Fruit fly (Drosophila melanogaster) whole organism, wandering third instar larva: Measurements from ENCODE around the gene CG9777.

Source experiments
- Abd-B ChIP-seq: fragments of >200 bp; optimal IDR thresholded peaks from 2 replicates; lab custom pipeline; 2017; ENCODE audit warnings: missing biosample characterization, missing genetic modification characterization
- CrebA ChIP-seq: fragments of 200-800 bp; sonication (Bioruptor generic); optimal IDR thresholded peaks from 2 replicates; lab custom pipeline; 2016; ENCODE audit warnings: missing biosample characterization, mild to moderate bottlenecking, missing genetic modification characterization, borderline replicate concordance
- Dif ChIP-seq: fragments of 200-275, 200-300 bp; sonication (Bioruptor generic); optimal IDR thresholded peaks from 2 replicates; lab custom pipeline; 2018; ENCODE audit warnings: missing biosample characterization, missing genetic modification characterization; ENCODE audit not compliant: partially characterized antibody
- GATAd ChIP-seq: sonication (Bioruptor generic); optimal IDR thresholded peaks from 2 replicates; lab custom pipeline; 2016; ENCODE audit warnings: missing biosample characterization, missing genetic modification characterization
- HLH106 ChIP-seq: fragments of 200-800 bp; optimal IDR thresholded peaks from 3 replicates; lab custom pipeline; 2019; ENCODE audit warnings: missing biosample characterization, mild to moderate bottlenecking, missing genetic modification characterization, moderate library complexity
- Hnf4 ChIP-seq: fragments of 200-800 bp; sonication (Bioruptor generic); optimal IDR thresholded peaks from 2 replicates; lab custom pipeline; 2016; ENCODE audit warnings: missing biosample characterization, mild to moderate bottlenecking, missing genetic modification characterization
- Jra ChIP-seq: sonication (Bioruptor generic); optimal IDR thresholded peaks from 2 replicates; lab custom pipeline; 2016; ENCODE audit warnings: missing biosample characterization, missing genetic modification characterization
- N ChIP-seq: fragments of >200 bp; optimal IDR thresholded peaks from 2 replicates; lab custom pipeline; 2018; ENCODE audit warnings: missing biosample characterization, missing external identifiers, missing genetic modification characterization
- OdsH ChIP-seq: fragments of 200-800 bp; sonication (Bioruptor generic); optimal IDR thresholded peaks from 2 replicates; lab custom pipeline; 2016; ENCODE audit warnings: missing biosample characterization, mild to moderate bottlenecking, missing genetic modification characterization
- Rel ChIP-seq, 2 experiments: fragments of 200-800 bp; sonication (Bioruptor generic) in 1 of 2; optimal IDR thresholded peaks; 2 replicates in 1 of 2; 3 replicates in 1 of 2; lab custom pipeline; 2016 to 2019; ENCODE audit warnings: mild to moderate bottlenecking in 2 of 2, missing biosample characterization in 2 of 2, missing genetic modification characterization in 2 of 2, moderate library complexity in 1 of 2
- Sp1 ChIP-seq: fragments of 200-800 bp; sonication (Bioruptor generic); optimal IDR thresholded peaks from 3 replicates; lab custom pipeline; 2019; ENCODE audit warnings: missing biosample characterization, mild to moderate bottlenecking, missing genetic modification characterization, moderate library complexity
- Vsx2 ChIP-seq: fragments of 200-300, 225-300 bp; sonication (Bioruptor generic); optimal IDR thresholded peaks from 2 replicates; lab custom pipeline; 2018; ENCODE audit warnings: missing biosample characterization, missing genetic modification characterization; ENCODE audit not compliant: partially characterized antibody
- br ChIP-seq: fragments of 200-800 bp; sonication (Bioruptor generic); optimal IDR thresholded peaks from 2 replicates; lab custom pipeline; 2016; ENCODE audit warnings: missing biosample characterization, missing genetic modification characterization
- dl ChIP-seq, 2 experiments: fragments of 175-275, 200-275 bp in 1 of 2; fragments of 200-275 bp in 1 of 2; sonication (Bioruptor generic); optimal IDR thresholded peaks; lab custom pipeline; 2018; ENCODE audit warnings: mild to moderate bottlenecking in 2 of 2, missing biosample characterization in 2 of 2, missing genetic modification characterization in 2 of 2, moderate library complexity in 2 of 2; ENCODE audit not compliant: partially characterized antibody in 2 of 2, insufficient read depth in 1 of 2
- dmrt93B ChIP-seq: fragments of 200-800 bp; sonication (Bioruptor generic); optimal IDR thresholded peaks from 2 replicates; lab custom pipeline; 2018; ENCODE audit warnings: missing biosample characterization, mild to moderate bottlenecking, missing genetic modification characterization
- ey ChIP-seq: fragments of 200-800 bp; sonication (Bioruptor generic); optimal IDR thresholded peaks from 2 replicates; lab custom pipeline; 2016; ENCODE audit warnings: missing biosample characterization, missing genetic modification characterization
- foxo ChIP-seq, 2 experiments: fragments of 200-800 bp; sonication (Bioruptor generic); optimal IDR thresholded peaks; 2 replicates in 1 of 2; 3 replicates in 1 of 2; lab custom pipeline; 2016 to 2017; ENCODE audit warnings: missing biosample characterization in 2 of 2, missing genetic modification characterization in 2 of 2
- fru ChIP-seq: fragments of 200-800 bp; sonication (Bioruptor generic); optimal IDR thresholded peaks from 3 replicates; lab custom pipeline; 2016; ENCODE audit warnings: missing biosample characterization, mild to moderate bottlenecking, missing genetic modification characterization
- h ChIP-seq: fragments of 200-800 bp; sonication (Bioruptor generic); optimal IDR thresholded peaks from 3 replicates; lab custom pipeline; 2016; ENCODE audit warnings: missing biosample characterization, mild to moderate bottlenecking, missing genetic modification characterization
- jim ChIP-seq: fragments of 175-275, 200-325 bp; sonication (Bioruptor generic); optimal IDR thresholded peaks from 2 replicates; lab custom pipeline; 2016; ENCODE audit warnings: missing biosample characterization, mild to moderate bottlenecking, missing genetic modification characterization
- pan ChIP-seq: fragments of >200 bp; optimal IDR thresholded peaks from 2 replicates; lab custom pipeline; 2017
- psq ChIP-seq: fragments of 200-800 bp; sonication (Bioruptor generic); optimal IDR thresholded peaks from 3 replicates; lab custom pipeline; 2017; ENCODE audit warnings: missing biosample characterization, mild to moderate bottlenecking, missing genetic modification characterization, moderate library complexity
- rgr ChIP-seq: fragments of 200-800 bp; sonication (Bioruptor generic); optimal IDR thresholded peaks from 3 replicates; lab custom pipeline; 2016; ENCODE audit warnings: missing biosample characterization, mild to moderate bottlenecking, missing genetic modification characterization
- sage ChIP-seq: fragments of 200-800 bp; sonication (Bioruptor generic); optimal IDR thresholded peaks from 2 replicates; lab custom pipeline; 2016; ENCODE audit warnings: missing biosample characterization, mild to moderate bottlenecking, missing genetic modification characterization
- tai ChIP-seq: sonication (Bioruptor generic); optimal IDR thresholded peaks from 2 replicates; lab custom pipeline; 2016; ENCODE audit warnings: missing biosample characterization, missing genetic modification characterization
- woc ChIP-seq: sonication (Bioruptor generic); optimal IDR thresholded peaks from 2 replicates; lab custom pipeline; 2016; ENCODE audit warnings: missing biosample characterization, mild to moderate bottlenecking, missing genetic modification characterization

Gene CG9777

DNA sequence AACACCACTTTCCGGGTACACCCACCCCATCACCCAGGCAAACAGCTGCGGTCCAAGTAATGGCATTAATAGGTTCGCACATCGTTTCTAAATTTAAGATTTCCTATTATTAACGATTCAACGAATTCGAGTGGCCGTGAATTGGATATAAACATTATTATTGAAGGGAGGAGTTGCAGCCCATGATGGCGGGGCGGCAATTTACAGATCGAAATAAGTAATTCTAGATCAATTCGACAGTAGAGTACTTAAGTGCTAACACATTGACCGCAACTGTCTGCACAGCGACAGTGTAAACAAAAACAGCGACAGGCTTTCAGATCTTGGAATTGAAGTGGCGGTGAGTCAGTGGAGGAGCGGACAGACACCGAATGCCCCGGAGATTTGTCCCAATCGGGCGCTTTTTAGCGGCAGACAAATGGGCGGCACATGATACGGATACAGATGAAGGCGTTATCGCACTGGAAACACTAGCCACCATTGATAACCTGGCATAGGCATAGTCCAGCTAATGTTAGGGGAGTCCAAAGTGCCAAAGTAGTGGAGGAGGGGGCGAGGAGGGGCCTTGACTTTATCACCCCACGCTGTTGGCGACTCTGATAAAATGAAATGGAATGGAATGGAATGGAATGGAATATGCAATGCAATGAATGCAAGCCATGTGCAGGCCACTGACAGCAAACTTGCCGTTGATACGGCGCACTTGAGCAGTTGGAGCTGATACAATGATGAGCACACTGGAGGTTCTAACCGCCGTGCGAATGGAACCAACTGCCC is 1.3 kb upstream of the CG9777 start:
- TF ChIP-seq HLH106 (tag; lab: Kevin White, UChicago) = no peak
- no peak for TF ChIP-seq dl (GFP tag; optimal IDR thresholded peaks at IDR 0.05; lab: Kevin White, UChicago; ENCODE audit: insufficient read depth in 1 of 2, partially characterized antibody in 2 of 2)
- TF ChIP-seq Jra = no peak
- no peak for TF ChIP-seq CrebA (GFP tag; lab: Kevin White, UChicago)
- no peak for TF ChIP-seq pan (lab: Kevin White, UChicago)

DNA sequence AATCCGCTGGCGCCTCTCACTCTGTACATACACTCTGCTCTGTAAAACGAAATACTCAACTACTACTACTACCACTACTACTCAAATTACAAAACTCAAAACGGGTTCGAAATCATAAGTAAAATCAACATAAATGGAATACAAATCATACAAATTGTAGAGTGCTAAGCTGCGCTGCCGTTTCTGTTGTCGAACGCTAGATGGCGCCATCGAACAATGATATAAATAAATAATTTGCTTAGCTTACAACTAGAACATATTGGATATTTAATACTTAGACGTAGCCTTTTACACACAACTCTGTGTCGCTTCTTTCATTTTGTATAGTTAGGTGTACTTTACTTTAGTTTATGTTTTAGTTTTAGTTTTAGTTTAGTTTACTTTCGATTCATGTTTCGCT is 7.5 kb downstream of the CG9777 start:
- TF ChIP-seq h (GFP tag; lab: Kevin White, UChicago) = no peak
- TF ChIP-seq jim = no peak
- no peak for TF ChIP-seq fru (GFP tag; lab: Kevin White, UChicago)
- no peak for TF ChIP-seq ey (GFP tag; lab: Kevin White, UChicago)
- no peak for TF ChIP-seq sage (GFP tag; lab: Kevin White, UChicago)
- TF ChIP-seq N = no peak
- TF ChIP-seq GATAd (GFP tag; lab: Kevin White, UChicago) = no peak
- TF ChIP-seq OdsH (GFP tag; lab: Kevin White, UChicago) = no peak
- TF ChIP-seq dl (GFP tag; optimal IDR thresholded peaks at IDR 0.05; lab: Kevin White, UChicago; ENCODE audit: insufficient read depth in 1 of 2, partially characterized antibody in 2 of 2) = no peak
- no peak for TF ChIP-seq Sp1
- no peak for TF ChIP-seq foxo (GFP tag; optimal IDR thresholded peaks at IDR 0.05; lab: Kevin White, UChicago)

DNA sequence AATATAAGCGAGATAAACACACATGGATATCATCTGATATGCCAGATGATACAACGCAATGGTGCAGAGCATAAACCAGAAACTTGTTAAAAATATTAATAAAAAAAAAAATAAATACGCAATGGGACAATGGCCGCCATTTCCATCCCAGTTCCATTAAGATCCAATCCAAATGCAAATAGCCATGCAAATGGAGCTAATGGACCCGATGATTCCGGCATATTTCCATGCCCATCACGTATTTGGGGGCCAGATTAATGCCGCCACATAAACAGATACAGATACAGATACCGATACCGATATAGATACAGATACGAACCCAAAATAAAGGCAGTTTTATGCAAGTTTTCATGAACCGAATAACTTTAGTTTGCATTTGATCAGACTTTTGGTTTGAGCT is 8.5 kb downstream of the CG9777 start:
- TF ChIP-seq Rel (GFP tag; optimal IDR thresholded peaks at IDR 0.05; lab: Kevin White, UChicago) = no peak
- no peak for TF ChIP-seq Rel (tag; optimal IDR thresholded peaks at IDR 0.05; lab: Kevin White, UChicago)
- TF ChIP-seq Hnf4 = no peak
- no peak for TF ChIP-seq Sp1
- TF ChIP-seq br (GFP tag; lab: Kevin White, UChicago) = no peak
- TF ChIP-seq Abd-B (GFP tag; lab: Kevin White, UChicago) = no peak
- no peak for TF ChIP-seq dmrt93B (GFP tag; lab: Kevin White, UChicago)
- TF ChIP-seq foxo (GFP tag; optimal IDR thresholded peaks at IDR 0.05; lab: Kevin White, UChicago) = no peak
- TF ChIP-seq CrebA (GFP tag; lab: Kevin White, UChicago) = no peak

DNA sequence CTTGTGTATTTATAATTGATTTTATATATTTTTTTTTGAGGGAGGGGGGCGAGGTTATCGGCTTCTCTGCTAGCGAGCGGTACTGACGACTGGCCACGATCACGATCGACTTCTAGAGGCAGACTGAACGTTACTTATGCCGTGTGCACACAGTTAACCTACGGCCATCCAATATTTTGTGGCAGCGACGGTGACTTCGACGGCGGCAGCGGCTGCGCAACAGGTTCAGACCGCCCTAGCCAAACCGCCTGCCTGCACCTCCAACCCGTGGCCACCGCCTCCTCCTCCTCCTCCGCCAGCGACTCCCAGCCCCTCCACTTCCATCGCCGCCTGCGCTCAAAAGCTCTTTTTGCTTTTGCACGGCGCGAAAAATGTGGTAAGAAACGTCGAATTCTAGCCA is 10.6 kb downstream of the CG9777 start, which contains the start of gene CG9782:
Gene CG9782 (minus strand): TSS at position 128 of the 400 bp plus-strand sequence.
- TF ChIP-seq fru (GFP tag; lab: Kevin White, UChicago) = peak; percentile 87
- TF ChIP-seq rgr (GFP tag; lab: Kevin White, UChicago) = no peak
- TF ChIP-seq foxo (GFP tag; optimal IDR thresholded peaks at IDR 0.05; lab: Kevin White, UChicago) = no peak
- TF ChIP-seq Vsx2 (GFP tag; lab: Kevin White, UChicago) = peak; percentile 8
- TF ChIP-seq Dif (GFP tag; lab: Kevin White, UChicago) = peak; percentile 21
- peak in 1 of 2 experiments; percentile 17 for TF ChIP-seq dl (GFP tag; optimal IDR thresholded peaks at IDR 0.05; lab: Kevin White, UChicago; ENCODE audit: insufficient read depth in 1 of 2, partially characterized antibody in 2 of 2)
- peak; percentile 8 for TF ChIP-seq woc (GFP tag; lab: Kevin White, UChicago)
- TF ChIP-seq HLH106 (tag; lab: Kevin White, UChicago) = no peak

DNA sequence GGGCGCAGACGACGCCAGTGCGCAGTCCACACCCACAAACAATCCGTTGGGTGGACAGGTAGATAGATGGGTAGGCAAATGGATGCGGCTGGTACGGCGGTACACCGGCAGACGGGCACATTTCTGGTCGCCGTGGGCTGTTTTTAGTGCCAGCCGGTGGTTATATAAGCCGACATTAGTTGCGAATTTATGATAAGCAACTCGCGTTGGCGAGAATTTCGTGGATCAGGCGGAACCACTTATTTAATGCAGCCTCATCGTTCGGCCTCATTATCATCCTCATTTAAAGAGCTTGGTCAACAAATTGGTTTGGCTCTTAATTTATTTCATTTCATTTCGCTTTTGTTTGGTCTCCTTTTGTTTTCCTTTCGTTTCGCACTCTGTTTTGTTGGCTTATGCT is 13.3 kb downstream of the CG9777 start:
- TF ChIP-seq psq (GFP tag; lab: Kevin White, UChicago) = peak; percentile 12
- TF ChIP-seq tai (GFP tag; lab: Kevin White, UChicago) = no peak
